Worm (Caenorhabditis elegans) whole organism, young adult: ENCODE data around the gene Y105C5B.19.

Experiments used
- B0035.1 ChIP-seq: sonication (generic microtip); optimal IDR thresholded peaks from 2 replicates; lab custom pipeline; 2016; ENCODE audit warnings: missing genetic modification characterization, mild to moderate bottlenecking, missing compliant biosample characterization, missing genotype, missing genetic modification reagents
- B0336.3 ChIP-seq: fragments of 200-800 bp; sonication (Bioruptor generic); IDR thresholded peaks from 2 replicates; pipeline ENCODE4 v1.3.6; 2022; ENCODE audit warnings: missing genetic modification characterization, missing compliant biosample characterization
- D2030.7 ChIP-seq: fragments of 200-800 bp; sonication (Bioruptor generic); IDR thresholded peaks from 2 replicates; pipeline ENCODE4 v1.3.6; 2022; ENCODE audit warnings: missing genetic modification reagents, missing genetic modification characterization, missing compliant biosample characterization
- F23B12.7 ChIP-seq: sonication (generic microtip); optimal IDR thresholded peaks from 2 replicates; lab custom pipeline; 2017; ENCODE audit warnings: missing genetic modification characterization, mild to moderate bottlenecking, missing compliant biosample characterization, antibody characterized with exemption, moderate library complexity; ENCODE audit not compliant: insufficient read depth
- F52B5.7 ChIP-seq: sonication (generic microtip); optimal IDR thresholded peaks from 2 replicates; lab custom pipeline; 2016; ENCODE audit warnings: mild to moderate bottlenecking, missing genetic modification characterization, missing compliant biosample characterization
- attf-3 ChIP-seq: fragments of 200-800 bp; sonication (Bioruptor generic); conservative IDR thresholded peaks from 2 replicates; pipeline ENCODE4 v1.3.6; 2022; ENCODE audit warnings: missing genetic modification reagents, missing genetic modification characterization, missing compliant biosample characterization
- attf-6 ChIP-seq: fragments of 200-800 bp; sonication (Bioruptor generic); IDR thresholded peaks from 2 replicates; pipeline ENCODE4 v1.3.6; 2022; ENCODE audit warnings: missing genetic modification reagents, missing genetic modification characterization, missing compliant biosample characterization
- dpl-1 ChIP-seq: fragments of 150-350 bp; optimal IDR thresholded peaks from 2 replicates; lab custom pipeline; 2014; ENCODE audit warnings: missing biosample characterization, missing genetic modification reagents, missing genetic modification characterization
- egrh-3 ChIP-seq: fragments of 200-800 bp; sonication (Bioruptor generic); IDR thresholded peaks from 2 replicates; pipeline ENCODE4 v1.3.6; 2022; ENCODE audit warnings: missing genetic modification reagents, missing genetic modification characterization, missing compliant biosample characterization
- fkh-3 ChIP-seq: sonication (generic microtip); optimal IDR thresholded peaks from 2 replicates; lab custom pipeline; 2016; ENCODE audit warnings: mild to moderate bottlenecking, missing genetic modification characterization, missing compliant biosample characterization
- hmg-1.2 ChIP-seq: fragments of 200-800 bp; sonication (Bioruptor generic); IDR thresholded peaks from 2 replicates; pipeline ENCODE4 v1.3.6; 2022; ENCODE audit warnings: missing genetic modification reagents, missing genetic modification characterization, missing compliant biosample characterization
- madf-6 ChIP-seq: fragments of 200-800 bp; sonication (Bioruptor generic); IDR thresholded peaks from 2 replicates; pipeline ENCODE4 v1.3.6; 2022; ENCODE audit warnings: missing genetic modification reagents, missing genetic modification characterization, missing compliant biosample characterization
- mxl-1 ChIP-seq: sonication (generic microtip); optimal IDR thresholded peaks from 2 replicates; lab custom pipeline; 2016; ENCODE audit warnings: missing genetic modification characterization, missing compliant biosample characterization
- nfyb-1 ChIP-seq: fragments of 200-800 bp; sonication (Bioruptor generic); IDR thresholded peaks from 2 replicates; pipeline ENCODE4 v1.3.6; 2022; ENCODE audit warnings: missing genetic modification reagents, missing genetic modification characterization, missing compliant biosample characterization
- nhr-80 ChIP-seq: sonication (generic microtip); optimal IDR thresholded peaks from 2 replicates; lab custom pipeline; 2016; ENCODE audit warnings: missing genetic modification characterization, missing compliant biosample characterization
- pbrm-1 ChIP-seq: fragments of 200-800 bp; sonication (Bioruptor generic); IDR thresholded peaks from 2 replicates; pipeline ENCODE4 v1.3.6; 2022; ENCODE audit warnings: missing genetic modification reagents, missing genetic modification characterization, missing compliant biosample characterization
- rcor-1 ChIP-seq: fragments of 200-800 bp; sonication (Bioruptor generic); IDR thresholded peaks from 2 replicates; pipeline ENCODE4 v1.3.6; 2022; ENCODE audit warnings: missing genetic modification reagents, missing genetic modification characterization, missing compliant biosample characterization
- rpc-1 ChIP-seq, 2 experiments: fragments of 150-350 bp in 1 of 2; sonication (generic microtip) in 1 of 2; optimal IDR thresholded peaks; 2 replicates each; lab custom pipeline; 2014 to 2018; ENCODE audit warnings: missing biosample characterization in 1 of 2, missing genetic modification characterization in 1 of 2, missing genetic modification reagents in 1 of 2, missing genotype in 1 of 2
- snpc-1.1 ChIP-seq: sonication (generic microtip); optimal IDR thresholded peaks from 2 replicates; lab custom pipeline; 2017; ENCODE audit warnings: missing genetic modification characterization, mild to moderate bottlenecking, missing compliant biosample characterization, antibody characterized with exemption, moderate library complexity, missing genotype, missing genetic modification reagents; ENCODE audit not compliant: insufficient read depth
- snpc-1.3 ChIP-seq: sonication (generic microtip); optimal IDR thresholded peaks from 2 replicates; lab custom pipeline; 2017; ENCODE audit warnings: missing genetic modification characterization, mild to moderate bottlenecking, missing compliant biosample characterization, antibody characterized with exemption, moderate library complexity, missing genotype, missing genetic modification reagents; ENCODE audit not compliant: insufficient read depth
- snpc-3.4 ChIP-seq: sonication (generic microtip); optimal IDR thresholded peaks from 2 replicates; lab custom pipeline; 2017; ENCODE audit warnings: missing genetic modification characterization, mild to moderate bottlenecking, missing compliant biosample characterization, antibody characterized with exemption, moderate library complexity, missing genotype, missing genetic modification reagents
- snpc-4 ChIP-seq, 5 experiments: fragments of 150-350 bp in 1 of 5; sonication (generic microtip) in 4 of 5; optimal IDR thresholded peaks; 2 replicates each; lab custom pipeline; 2014 to 2018; ENCODE audit warnings: missing genetic modification characterization in 5 of 5, missing biosample characterization in 3 of 5, antibody characterized with exemption in 2 of 5, mild to moderate bottlenecking in 2 of 5, missing compliant biosample characterization in 2 of 5, missing genotype in 2 of 5, moderate library complexity in 2 of 5, missing genetic modification reagents in 1 of 5
- tbp1 ChIP-seq: fragments of 200-800 bp; sonication (Bioruptor generic); optimal IDR thresholded peaks from 2 replicates; lab custom pipeline; 2018; ENCODE audit warnings: mild to moderate bottlenecking, missing genetic modification characterization, missing compliant biosample characterization
- zfh-2 ChIP-seq: fragments of 200-800 bp; sonication (Bioruptor generic); conservative IDR thresholded peaks from 2 replicates; pipeline ENCODE4 v1.3.6; 2022; ENCODE audit warnings: missing genetic modification reagents, missing genetic modification characterization, missing compliant biosample characterization
- ztf-28 ChIP-seq: fragments of 200-800 bp; sonication (Bioruptor generic); IDR thresholded peaks from 2 replicates; pipeline ENCODE4 v1.3.6; 2022; ENCODE audit warnings: missing genetic modification reagents, missing genetic modification characterization, missing compliant biosample characterization
- ztf-3 ChIP-seq: fragments of 200-800 bp; sonication (Bioruptor generic); optimal IDR thresholded peaks from 2 replicates; lab custom pipeline; 2018; ENCODE audit warnings: mild to moderate bottlenecking, missing genetic modification characterization, missing compliant biosample characterization

Y105C5B.19 gene

ce11 chrIV:15955349-15955748 lies 28.4 kb downstream of the Y105C5B.19 start:
- TF ChIP-seq attf-6 (GFP tag; lab: Robert Waterston, UW), result peak; percentile 77
- TF ChIP-seq fkh-3, result no peak
- TF ChIP-seq snpc-4 (GFP tag; optimal IDR thresholded peaks at IDR 0.05; lab: Kevin White, UChicago), result no peak
- TF ChIP-seq snpc-4 (tag; optimal IDR thresholded peaks at IDR 0.05; lab: Kevin White, UChicago), result peak in 2 of 4 experiments; percentile 13 to 64
- TF ChIP-seq, all 124 proteins: peak for 2

ce11 chrIV:15953689-15954088 lies 30.1 kb downstream of the Y105C5B.19 start:
- peak; percentile 20 for TF ChIP-seq tbp1
- TF ChIP-seq nhr-80 (tag; lab: Kevin White, UChicago), result no peak
- peak; percentile 20 for TF ChIP-seq snpc-4 (GFP tag; optimal IDR thresholded peaks at IDR 0.05; lab: Kevin White, UChicago)
- TF ChIP-seq snpc-4 (tag; optimal IDR thresholded peaks at IDR 0.05; lab: Kevin White, UChicago), result peak in 3 of 4 experiments; percentile 88 to 91 (median 91)
- no peak for TF ChIP-seq F52B5.7 (tag; lab: Kevin White, UChicago)
- TF ChIP-seq mxl-1 (tag; lab: Kevin White, UChicago), result no peak
- TF ChIP-seq rpc-1 (optimal IDR thresholded peaks at IDR 0.05; lab: Kevin White, UChicago), result no peak
- peak; percentile 26 for TF ChIP-seq rpc-1 (tag; optimal IDR thresholded peaks at IDR 0.05; lab: Kevin White, UChicago)
- no peak for TF ChIP-seq dpl-1 (GFP tag; lab: Kevin White, UChicago)
- no peak for TF ChIP-seq snpc-3.4 (tag; lab: Kevin White, UChicago)
- peak; percentile 86 for TF ChIP-seq attf-6 (GFP tag; lab: Robert Waterston, UW)

ce11 chrIV:15951640-15952039 lies 32.1 kb downstream of the Y105C5B.19 start, which contains the start of gene Y105C5B.15:
Gene Y105C5B.15 (plus strand): TSS chrIV:15951936.
- no peak for TF ChIP-seq snpc-1.3 (tag; lab: Kevin White, UChicago)
- no peak for TF ChIP-seq tbp1
- TF ChIP-seq nhr-80 (tag; lab: Kevin White, UChicago), result peak; percentile 54
- TF ChIP-seq ztf-28 (GFP tag; lab: Robert Waterston, UW), result no peak

- TF ChIP-seq attf-3 (GFP tag; lab: Robert Waterston, UW), result no peak
- TF ChIP-seq snpc-4 (GFP tag; optimal IDR thresholded peaks at IDR 0.05; lab: Kevin White, UChicago), result no peak
- TF ChIP-seq snpc-4 (tag; optimal IDR thresholded peaks at IDR 0.05; lab: Kevin White, UChicago), result peak in 1 of 4 experiments; percentile 80
These were observed 32.8 kb downstream of the Y105C5B.19 start, which contains the start of gene ifas-3 for ce11 chrIV:15950838-15951581. Gene ifas-3 (minus strand): TSS chrIV:15950888.

- TF ChIP-seq snpc-3.4 (tag; lab: Kevin White, UChicago) (peak; percentile 21), D2030.7 (no peak), ztf-3 (GFP tag; lab: Kevin White, UChicago) (no peak), hmg-1.2 (peak; percentile 19; the same call in 1 of the 2 replicates), pbrm-1 (GFP tag; lab: Robert Waterston, UW) (0 out of 2 replicates have a peak, but pooled peaks have one; percentile 29), B0035.1 (tag; lab: Kevin White, UChicago) (no peak), egrh-3 (GFP tag; lab: Robert Waterston, UW) (no peak), snpc-1.3 (tag; lab: Kevin White, UChicago) (no peak), snpc-1.1 (peak; percentile 54), zfh-2 (peak; percentile 45; the same call in 1 of the 2 replicates), rcor-1 (peak; percentile 45; the same call in 1 of the 2 replicates), B0336.3 (GFP tag; lab: Robert Waterston, UW) (no peak), snpc-4 (GFP tag; optimal IDR thresholded peaks at IDR 0.05; lab: Kevin White, UChicago) (peak; percentile 81), snpc-4 (tag; optimal IDR thresholded peaks at IDR 0.05; lab: Kevin White, UChicago) (peak; percentile 63 to 97 (median 83)), nfyb-1 (GFP tag; lab: Robert Waterston, UW) (no peak), F23B12.7 (tag; lab: Kevin White, UChicago) (no peak), madf-6 (GFP tag; lab: Robert Waterston, UW) (peak; percentile 21; the same call in 1 of the 2 replicates), attf-6 (GFP tag; lab: Robert Waterston, UW) (peak; percentile 91)
These were observed 33.8 kb downstream of the Y105C5B.19 start for ce11 chrIV:15949995-15950394.
